Fruit fly (Drosophila melanogaster) whole organism, embryonic: ENCODE data around the gene Syx4.
A peak's percentile ranks its signal among the peaks of the same experiment; 100 is the strongest.

Experiments used
- Abd-B ChIP-seq: fragments of 200-800 bp; sonication (Bioruptor generic); optimal IDR thresholded peaks from 2 replicates; lab custom pipeline; 2018; ENCODE audit warnings: missing biosample characterization, mild to moderate bottlenecking, missing genetic modification characterization, moderate library complexity
- Blimp-1 ChIP-seq: fragments of 200-800 bp; sonication (Bioruptor generic); optimal IDR thresholded peaks from 3 replicates; lab custom pipeline; 2018; ENCODE audit warnings: missing biosample characterization, missing genetic modification characterization, mild to moderate bottlenecking, moderate library complexity, missing genetic modification reagents
- BtbVII ChIP-seq: fragments of 200-800 bp; sonication (Bioruptor generic); optimal IDR thresholded peaks from 3 replicates; lab custom pipeline; 2017; ENCODE audit warnings: missing biosample characterization, mild to moderate bottlenecking, missing genetic modification characterization
- CG10366 ChIP-seq: fragments of 200-800 bp; sonication (Bioruptor generic); IDR thresholded peaks from 2 replicates; pipeline ENCODE4 v1.3.6; 2022; ENCODE audit warnings: missing biosample characterization, missing genetic modification characterization
- CG10654 ChIP-seq: fragments of 200-800 bp; sonication (Bioruptor generic); optimal IDR thresholded peaks from 2 replicates; lab custom pipeline; 2016; ENCODE audit warnings: missing biosample characterization, missing genetic modification characterization
- CG11456 ChIP-seq: fragments of 200-800 bp; sonication (Bioruptor generic); IDR thresholded peaks from 3 replicates; pipeline ENCODE4 v1.3.6; 2022; ENCODE audit warnings: missing biosample characterization, missing genetic modification characterization
- CG1233 ChIP-seq: fragments of 200-800 bp; sonication (Bioruptor generic); optimal IDR thresholded peaks from 4 replicates; lab custom pipeline; 2018; ENCODE audit warnings: missing biosample characterization, mild to moderate bottlenecking, missing genetic modification characterization
- CG12659 ChIP-seq: fragments of 200-800 bp; sonication (Bioruptor generic); optimal IDR thresholded peaks from 3 replicates; lab custom pipeline; 2017; ENCODE audit warnings: mild to moderate bottlenecking, missing biosample characterization, missing genetic modification reagents, missing genetic modification characterization
- CG14050 ChIP-seq: fragments of 200-800 bp; sonication (Bioruptor generic); IDR thresholded peaks from 3 replicates; pipeline ENCODE4 v1.3.6; 2022; ENCODE audit warnings: missing biosample characterization, missing genetic modification characterization
- CG15011 ChIP-seq: fragments of 200-800 bp; sonication (Bioruptor generic); optimal IDR thresholded peaks from 3 replicates; lab custom pipeline; 2018; ENCODE audit warnings: missing biosample characterization, mild to moderate bottlenecking, missing genetic modification characterization
- CG17359 ChIP-seq: fragments of 200-800 bp; sonication (Bioruptor generic); optimal IDR thresholded peaks from 3 replicates; lab custom pipeline; 2018; ENCODE audit warnings: missing biosample characterization, mild to moderate bottlenecking, missing genetic modification characterization, moderate library complexity
- CG18619 ChIP-seq: fragments of 200-800 bp; sonication (Bioruptor generic); optimal IDR thresholded peaks from 3 replicates; lab custom pipeline; 2017; ENCODE audit warnings: missing biosample characterization, mild to moderate bottlenecking, missing genetic modification characterization
- CG2116 ChIP-seq: fragments of 200-800 bp; sonication (Bioruptor generic); optimal IDR thresholded peaks from 3 replicates; lab custom pipeline; 2018; ENCODE audit warnings: missing biosample characterization, mild to moderate bottlenecking, missing genetic modification characterization
- CG32772 ChIP-seq: fragments of 200-800 bp; sonication (Bioruptor generic); IDR thresholded peaks from 2 replicates; pipeline ENCODE4 v1.3.6; 2022; ENCODE audit warnings: missing biosample characterization, missing genetic modification characterization
- CG3726 ChIP-seq: fragments of 200-800 bp; sonication (Bioruptor generic); IDR thresholded peaks from 3 replicates; pipeline ENCODE4, ENCODE4 v1.3.6; 2022; ENCODE audit warnings: missing biosample characterization, missing genetic modification characterization
- CG4328 ChIP-seq: fragments of 200-800 bp; sonication (Bioruptor generic); optimal IDR thresholded peaks from 3 replicates; lab custom pipeline; 2017; ENCODE audit warnings: missing biosample characterization, missing genetic modification reagents, missing genetic modification characterization
- CG4617 ChIP-seq: fragments of 200-800 bp; sonication (Bioruptor generic); optimal IDR thresholded peaks from 3 replicates; lab custom pipeline; 2016; ENCODE audit warnings: missing biosample characterization, missing genetic modification characterization, borderline replicate concordance
- CG4730 ChIP-seq: fragments of 200-800 bp; sonication (Bioruptor generic); IDR thresholded peaks from 2 replicates; pipeline ENCODE4 v1.3.6; 2022; ENCODE audit warnings: missing biosample characterization, missing genetic modification characterization
- CG5245 ChIP-seq: fragments of 200-800 bp; sonication (Bioruptor generic); optimal IDR thresholded peaks from 3 replicates; lab custom pipeline; 2016; ENCODE audit warnings: missing biosample characterization, missing genetic modification characterization
- CG7372 ChIP-seq: fragments of 200-800 bp; sonication (Bioruptor generic); IDR thresholded peaks from 2 replicates; pipeline ENCODE4 v1.3.6; 2022; ENCODE audit warnings: missing biosample characterization, missing genetic modification characterization
- CG7556 ChIP-seq: fragments of 200-800 bp; sonication (Bioruptor generic); optimal IDR thresholded peaks from 2 replicates; lab custom pipeline; 2017; ENCODE audit warnings: missing biosample characterization, mild to moderate bottlenecking, missing genetic modification characterization
- CG8944 ChIP-seq: fragments of 200-800 bp; sonication (Bioruptor generic); optimal IDR thresholded peaks from 3 replicates; lab custom pipeline; 2016; ENCODE audit warnings: missing biosample characterization, missing genetic modification characterization
- CG9437 ChIP-seq: fragments of 200-800 bp; sonication (Bioruptor generic); optimal IDR thresholded peaks from 2 replicates; lab custom pipeline; 2018; ENCODE audit warnings: missing biosample characterization, mild to moderate bottlenecking, missing genetic modification characterization
- Dip2 ChIP-seq: fragments of 200-800 bp; sonication (Bioruptor generic); IDR thresholded peaks from 2 replicates; pipeline ENCODE4 v1.3.6; 2022; ENCODE audit warnings: missing biosample characterization, missing genetic modification characterization
- Doc2 ChIP-seq: fragments of 200-800 bp; sonication (Bioruptor generic); IDR thresholded peaks from 2 replicates; pipeline ENCODE4 v1.3.6; 2022; ENCODE audit warnings: missing biosample characterization, missing genetic modification characterization
- Fer3 ChIP-seq: fragments of 200-800 bp; sonication (Bioruptor generic); optimal IDR thresholded peaks from 2 replicates; lab custom pipeline; 2018; ENCODE audit warnings: missing biosample characterization, mild to moderate bottlenecking, missing genetic modification characterization, moderate library complexity
- H15 ChIP-seq: fragments of 200-800 bp; sonication (Bioruptor generic); IDR thresholded peaks from 3 replicates; pipeline ENCODE4 v1.3.6; 2022; ENCODE audit warnings: missing biosample characterization, missing genetic modification characterization
- HLH3B ChIP-seq: fragments of 200-800 bp; sonication (Bioruptor generic); IDR thresholded peaks from 2 replicates; pipeline ENCODE4 v1.3.6; 2022; ENCODE audit warnings: missing biosample characterization, missing genetic modification characterization
- HLHmδ ChIP-seq: fragments of 200-800 bp; sonication (Bioruptor generic); optimal IDR thresholded peaks from 2 replicates; lab custom pipeline; 2018; ENCODE audit warnings: missing biosample characterization, mild to moderate bottlenecking, missing genetic modification characterization, moderate library complexity
- Hand ChIP-seq: fragments of 200-800 bp; sonication (Bioruptor generic); optimal IDR thresholded peaks from 2 replicates; lab custom pipeline; 2017; ENCODE audit warnings: mild to moderate bottlenecking, missing biosample characterization, missing genetic modification reagents, missing genetic modification characterization
- MESR4 ChIP-seq: fragments of 200-800 bp; sonication (Bioruptor generic); optimal IDR thresholded peaks from 2 replicates; lab custom pipeline; 2018; ENCODE audit warnings: missing biosample characterization, mild to moderate bottlenecking, missing genetic modification characterization, moderate library complexity
- Mad ChIP-seq: fragments of 200-800 bp; sonication (Bioruptor generic); optimal IDR thresholded peaks from 2 replicates; lab custom pipeline; 2016; ENCODE audit warnings: missing biosample characterization, missing genetic modification characterization
- Mrtf ChIP-seq: fragments of 200-800 bp; sonication (Bioruptor generic); IDR thresholded peaks from 3 replicates; pipeline ENCODE4 v1.3.6; 2022; ENCODE audit warnings: missing biosample characterization, missing genetic modification characterization
- NFAT ChIP-seq: fragments of 200-800 bp; sonication (Bioruptor generic); IDR thresholded peaks from 2 replicates; pipeline ENCODE4 v1.3.6; 2022; ENCODE audit warnings: missing biosample characterization, missing genetic modification characterization
- Rx ChIP-seq: fragments of 200-800 bp; sonication (Bioruptor generic); IDR thresholded peaks from 2 replicates; pipeline ENCODE4 v1.3.6; 2022; ENCODE audit warnings: missing biosample characterization, missing genetic modification characterization
- Side ChIP-seq: fragments of 200-800 bp; sonication (Bioruptor generic); optimal IDR thresholded peaks from 2 replicates; lab custom pipeline; 2016; ENCODE audit warnings: missing biosample characterization, missing genetic modification characterization
- br ChIP-seq: fragments of >200 bp; optimal IDR thresholded peaks from 2 replicates; lab custom pipeline; 2017
- ci ChIP-seq: fragments of 200-800 bp; sonication (Bioruptor generic); IDR thresholded peaks from 3 replicates; pipeline ENCODE4 v1.3.6; 2022; ENCODE audit warnings: missing biosample characterization, missing genetic modification characterization
- crol ChIP-seq: fragments of 200-800 bp; sonication (Bioruptor generic); IDR thresholded peaks from 2 replicates; pipeline ENCODE4 v1.3.6; 2022; ENCODE audit warnings: missing biosample characterization, missing genetic modification characterization
- dimm ChIP-seq: fragments of 200-800 bp; sonication (Bioruptor generic); IDR thresholded peaks from 2 replicates; pipeline ENCODE4 v1.3.6; 2022; ENCODE audit warnings: missing biosample characterization, missing genetic modification characterization
- esg ChIP-seq: fragments of 200-800 bp; sonication (Bioruptor generic); conservative IDR thresholded peaks from 2 replicates; pipeline ENCODE4 v1.3.6; 2022; ENCODE audit warnings: missing biosample characterization, missing genetic modification characterization
- ftz-f1 ChIP-seq: fragments of 200-800 bp; sonication (Bioruptor generic); optimal IDR thresholded peaks from 2 replicates; lab custom pipeline; 2016; ENCODE audit warnings: missing biosample characterization, missing genetic modification characterization
- gcm2 ChIP-seq: fragments of 200-800 bp; sonication (Bioruptor generic); optimal IDR thresholded peaks from 2 replicates; lab custom pipeline; 2016; ENCODE audit warnings: missing biosample characterization, missing genetic modification characterization
- hkb ChIP-seq, 2 experiments: fragments of 200-800 bp in 1 of 2; fragments of >200 bp in 1 of 2; sonication (Bioruptor generic) in 1 of 2; IDR thresholded peaks in 1 of 2; optimal IDR thresholded peaks in 1 of 2; 2 replicates each; pipeline versions ENCODE4 v1.3.6 to Lab custom; 2017 to 2022; ENCODE audit warnings: missing biosample characterization in 1 of 2, missing genetic modification characterization in 1 of 2
- luna ChIP-seq: fragments of 200-800 bp; sonication (Bioruptor generic); optimal IDR thresholded peaks from 2 replicates; lab custom pipeline; 2016; ENCODE audit warnings: missing biosample characterization, missing genetic modification characterization
- prd ChIP-seq, 3 experiments: fragments of >200 bp in 2 of 3; fragments of 200-800 bp in 1 of 3; sonication (Bioruptor generic) in 1 of 3; optimal IDR thresholded peaks in 2 of 3; IDR thresholded peaks in 1 of 3; 2 replicates in 2 of 3; 3 replicates in 1 of 3; pipeline versions ENCODE4 v1.3.6 to Lab custom; 2017 to 2022; ENCODE audit warnings: missing biosample characterization in 1 of 3, missing genetic modification characterization in 1 of 3
- sim ChIP-seq: fragments of 200-800 bp; sonication (Bioruptor generic); IDR thresholded peaks from 2 replicates; pipeline ENCODE4 v1.3.6; 2022; ENCODE audit warnings: missing biosample characterization, missing genetic modification characterization
- tio ChIP-seq: fragments of 200-800 bp; sonication (Bioruptor generic); optimal IDR thresholded peaks from 2 replicates; lab custom pipeline; 2017; ENCODE audit warnings: missing biosample characterization, missing genetic modification characterization, inconsistent platforms
- tll ChIP-seq, 2 experiments: fragments of 200-800 bp in 1 of 2; fragments of >200 bp in 1 of 2; sonication (Bioruptor generic) in 1 of 2; optimal IDR thresholded peaks; 2 replicates each; lab custom pipeline; 2017 to 2019; ENCODE audit warnings: missing biosample characterization in 2 of 2, missing genetic modification characterization in 2 of 2, mild to moderate bottlenecking in 1 of 2, moderate library complexity in 1 of 2
- zen2 ChIP-seq: fragments of 200-800 bp; sonication (Bioruptor generic); IDR thresholded peaks from 3 replicates; pipeline ENCODE4 v1.3.6; 2022; ENCODE audit warnings: missing biosample characterization, missing genetic modification characterization; ENCODE audit not compliant: partially characterized antibody

The Syx4 gene

dm6 chrX:2743020-2743419 is 856 bp downstream of the Syx4 start (continued):
- TF ChIP-seq HLH3B (GFP tag; lab: Robert Waterston, UW) (peak; percentile 85), Blimp-1 (GFP tag; lab: Kevin White, UChicago) (peak; percentile 53), Mrtf (GFP tag; lab: Robert Waterston, UW) (peak; percentile 85), CG10654 (peak; percentile 59), ftz-f1 (GFP tag; lab: Kevin White, UChicago) (no peak), zen2 (GFP tag; lab: Robert Waterston, UW) (no peak), br (lab: Kevin White, UChicago) (no peak), CG7556 (GFP tag; lab: Kevin White, UChicago) (peak; percentile 59), Dip2 (GFP tag; lab: Robert Waterston, UW) (peak; percentile 10; the same call in 1 of the 2 replicates), crol (GFP tag; lab: Robert Waterston, UW) (peak; percentile 79), Side (GFP tag; lab: Kevin White, UChicago) (peak; percentile 73), NFAT (GFP tag; lab: Robert Waterston, UW) (peak; percentile 86), HLHmδ (GFP tag; lab: Kevin White, UChicago) (no peak), Mad (GFP tag; lab: Kevin White, UChicago) (peak; percentile 59), Fer3 (tag; lab: Kevin White, UChicago) (peak; percentile 84), CG5245 (peak; percentile 53), CG4617 (GFP tag; lab: Kevin White, UChicago) (peak; percentile 28), CG4328 (GFP tag; lab: Kevin White, UChicago) (no peak), BtbVII (GFP tag; lab: Kevin White, UChicago) (peak; percentile 85), prd (optimal IDR thresholded peaks at IDR 0.05; lab: Kevin White, UChicago) (no peak), prd (GFP tag; IDR thresholded peaks at IDR 0.05; lab: Robert Waterston, UW) (peak; percentile 89), MESR4 (GFP tag; lab: Kevin White, UChicago) (no peak), Rx (GFP tag; lab: Robert Waterston, UW) (peak; percentile 79), CG18619 (GFP tag; lab: Kevin White, UChicago) (peak; percentile 77), esg (peak; percentile 86), CG3726 (GFP tag; lab: Robert Waterston, UW) (peak; percentile 83), Abd-B (GFP tag; lab: Kevin White, UChicago) (peak; percentile 69), CG17359 (tag; lab: Kevin White, UChicago) (peak; percentile 77), hkb (optimal IDR thresholded peaks at IDR 0.05; lab: Kevin White, UChicago) (no peak), hkb (GFP tag; IDR thresholded peaks at IDR 0.05; lab: Robert Waterston, UW) (peak; percentile 88), CG11456 (GFP tag; lab: Robert Waterston, UW) (peak; percentile 90), tll (GFP tag; optimal IDR thresholded peaks at IDR 0.05; lab: Kevin White, UChicago) (no peak), ci (GFP tag; lab: Robert Waterston, UW) (peak; percentile 86), Hand (GFP tag; lab: Kevin White, UChicago) (peak; percentile 81), CG8944 (GFP tag; lab: Kevin White, UChicago) (peak; percentile 77), CG1233 (GFP tag; lab: Kevin White, UChicago) (peak; percentile 52), CG12659 (GFP tag; lab: Kevin White, UChicago) (peak; percentile 86), gcm2 (GFP tag; lab: Kevin White, UChicago) (peak; percentile 56), CG7372 (GFP tag; lab: Robert Waterston, UW) (peak; percentile 85), luna (peak; percentile 69), sim (peak; percentile 15; the same call in 1 of the 2 replicates), CG9437 (GFP tag; lab: Kevin White, UChicago) (peak; percentile 1), Doc2 (GFP tag; lab: Robert Waterston, UW) (peak; percentile 61), dimm (GFP tag; lab: Robert Waterston, UW) (peak; percentile 74), CG2116 (GFP tag; lab: Kevin White, UChicago) (no peak), CG32772 (GFP tag; lab: Robert Waterston, UW) (peak; percentile 75), CG4730 (GFP tag; lab: Robert Waterston, UW) (peak; percentile 83), CG15011 (GFP tag; lab: Kevin White, UChicago) (peak; percentile 73), CG10366 (GFP tag; lab: Robert Waterston, UW) (peak; percentile 89), H15 (GFP tag; lab: Robert Waterston, UW) (peak; percentile 83), CG14050 (GFP tag; lab: Robert Waterston, UW) (peak; percentile 84), tio (GFP tag; lab: Kevin White, UChicago) (peak; percentile 69)
